Worm (Caenorhabditis elegans) whole organism, L1 larva: ENCODE data around the gene arf-1.

Experiments used
- ama-1 ChIP-seq: fragments of 150-350 bp; optimal IDR thresholded peaks from 2 replicates; lab custom pipeline; 2014
- blmp-1 ChIP-seq: fragments of 150-350 bp; optimal IDR thresholded peaks from 2 replicates; lab custom pipeline; 2014; ENCODE audit warnings: missing biosample characterization, missing genetic modification characterization
- ceh-82 ChIP-seq, 3 experiments: fragments of 150-350 bp in 1 of 3; sonication (generic microtip) in 2 of 3; optimal IDR thresholded peaks; 2 replicates each; lab custom pipeline; 2014 to 2017; ENCODE audit warnings: missing biosample characterization in 3 of 3, missing genetic modification characterization in 3 of 3
- dpl-1 ChIP-seq, 3 experiments: fragments of 150-350 bp in 2 of 3; sonication (generic microtip) in 1 of 3; optimal IDR thresholded peaks; 2 replicates each; lab custom pipeline; 2014 to 2017; ENCODE audit warnings: missing biosample characterization in 3 of 3, missing genetic modification characterization in 3 of 3, missing genetic modification reagents in 3 of 3
- lin-15B ChIP-seq: fragments of 150-350 bp; sonication (generic microtip); optimal IDR thresholded peaks from 3 replicates; lab custom pipeline; 2014; ENCODE audit warnings: missing biosample characterization, missing genetic modification characterization
- nhr-28 ChIP-seq: fragments of 150-350 bp; optimal IDR thresholded peaks from 2 replicates; lab custom pipeline; 2014; ENCODE audit warnings: missing biosample characterization, missing genetic modification characterization
- nhr-85 ChIP-seq: sonication (generic microtip); peaks from one replicate; lab custom pipeline; 2016; ENCODE audit warnings: missing genetic modification characterization, inconsistent platforms, missing compliant biosample characterization
- unc-130 ChIP-seq: fragments of 150-350 bp; optimal IDR thresholded peaks from 2 replicates; lab custom pipeline; 2017; ENCODE audit warnings: missing biosample characterization, missing genetic modification characterization, inconsistent platforms
- unc-62 ChIP-seq: fragments of 150-350 bp; optimal IDR thresholded peaks from 2 replicates; lab custom pipeline; 2014; ENCODE audit warnings: missing biosample characterization, missing genetic modification reagents, missing genetic modification characterization

DNA sequence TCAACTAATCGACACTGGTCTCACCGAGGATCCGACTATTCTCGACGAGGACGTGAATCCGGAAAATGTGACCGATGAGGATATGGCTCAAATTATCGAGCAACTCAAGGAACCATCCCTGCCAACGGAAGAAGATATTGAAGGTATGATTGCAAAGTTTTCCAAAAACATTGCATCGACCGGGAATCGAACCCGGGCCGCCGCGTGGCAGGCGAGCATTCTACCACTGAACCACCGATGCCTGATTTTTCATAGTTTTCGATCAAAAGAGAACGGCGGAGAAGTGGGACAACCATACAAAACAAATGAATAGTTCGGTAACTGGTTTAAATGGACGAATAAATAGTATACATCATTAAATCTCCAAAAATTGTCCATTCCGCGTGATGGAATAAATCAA is 47.2 kb downstream of the arf-1 start:
- no peak for TF ChIP-seq unc-62
- TF ChIP-seq ama-1 (lab: Kevin White, UChicago), result no peak
- no peak for TF ChIP-seq unc-130 (tag; lab: Kevin White, UChicago)
- no peak for TF ChIP-seq dpl-1 (GFP tag; optimal IDR thresholded peaks at IDR 0.05; lab: Kevin White, UChicago)
- no peak for TF ChIP-seq blmp-1 (tag; lab: Kevin White, UChicago)
- TF ChIP-seq lin-15B (tag; lab: Kevin White, UChicago), result no peak
- TF ChIP-seq nhr-85 (tag; lab: Kevin White, UChicago), result no peak
- TF ChIP-seq ceh-82 (tag; optimal IDR thresholded peaks at IDR 0.05; lab: Kevin White, UChicago), result no peak
- no peak for TF ChIP-seq nhr-28 (tag; lab: Kevin White, UChicago)
